Worm (Caenorhabditis elegans): ENCODE results near the gene kcnl-4.

DNA sequence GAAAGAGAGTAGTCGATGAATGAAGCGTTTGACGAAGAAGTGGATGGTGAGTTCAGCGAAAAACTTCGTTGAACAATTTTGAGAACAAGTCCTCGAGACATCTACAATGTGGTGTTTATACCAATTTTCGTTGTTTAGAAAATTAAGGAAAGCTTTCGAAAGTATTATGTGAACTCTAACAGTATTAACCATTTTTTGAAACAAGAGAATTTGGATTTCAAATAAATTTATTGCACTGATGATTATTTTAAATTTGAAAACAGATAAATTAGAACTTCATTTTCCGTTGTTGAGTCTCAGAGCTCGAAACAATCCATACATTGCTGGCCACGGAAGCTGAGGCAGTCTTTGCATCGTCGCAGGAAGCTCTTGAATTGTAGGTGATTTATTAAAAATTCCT is 8.4 kb upstream of the kcnl-4 start, which contains the start of gene C53A5.16:
- TF ChIP-seq hsf-1 (GFP tag; IDR thresholded peaks at IDR 0.05) (no peak), B0035.1 (tag; optimal IDR thresholded peaks at IDR 0.05) (no peak), egl-44 (GFP tag; IDR thresholded peaks at IDR 0.05) (no peak), ets-4 (GFP tag; optimal IDR thresholded peaks at IDR 0.05) (no peak), ztf-26 (tag; optimal IDR thresholded peaks at IDR 0.05) (no peak), chd-7 (tag; optimal IDR thresholded peaks at IDR 0.05) (no peak), hlh-26 (GFP tag; conservative IDR thresholded peaks at IDR 0.05) (no peak), zim-3 (tag; optimal IDR thresholded peaks at IDR 0.05) (no peak), ceh-91 (GFP tag; IDR thresholded peaks at IDR 0.05) (no peak), ceh-100 (GFP tag; IDR thresholded peaks at IDR 0.05) (no peak), attf-5 (GFP tag; optimal IDR thresholded peaks at IDR 0.05) (no peak), lin-35 (GFP tag; optimal IDR thresholded peaks at IDR 0.05) (no peak)

All from whole organism, young adult.